Fruit fly (Drosophila melanogaster) whole organism, adult: ENCODE results near the gene Mst85C.

ENCODE experiments used
- CG11617 ChIP-seq: fragments of 200-800 bp; sonication (Bioruptor generic); optimal IDR thresholded peaks from 2 replicates; lab custom pipeline; 2017; ENCODE audit warnings: mild to moderate bottlenecking, missing biosample characterization, missing genetic modification reagents, missing genetic modification characterization
- CG12768 ChIP-seq: fragments of 200-800 bp; sonication (Bioruptor generic); optimal IDR thresholded peaks from 2 replicates; lab custom pipeline; 2017; ENCODE audit warnings: missing biosample characterization, missing genetic modification characterization, mild to moderate bottlenecking, moderate library complexity, missing genetic modification reagents
- CG14711 ChIP-seq: fragments of 200-800 bp; sonication (Bioruptor generic); optimal IDR thresholded peaks from 2 replicates; lab custom pipeline; 2018; ENCODE audit warnings: missing biosample characterization, mild to moderate bottlenecking, missing genetic modification characterization, moderate library complexity
- CG1620 ChIP-seq: fragments of 200-800 bp; sonication (Bioruptor generic); optimal IDR thresholded peaks from 2 replicates; lab custom pipeline; 2016; ENCODE audit warnings: missing biosample characterization, missing genetic modification characterization
- CG33017 ChIP-seq: fragments of 200-800 bp; sonication (Bioruptor generic); optimal IDR thresholded peaks from 2 replicates; lab custom pipeline; 2018; ENCODE audit warnings: missing biosample characterization, mild to moderate bottlenecking, missing genetic modification characterization, moderate library complexity
- CG5204 ChIP-seq: fragments of 200-800 bp; sonication (Bioruptor generic); optimal IDR thresholded peaks from 2 replicates; lab custom pipeline; 2016; ENCODE audit warnings: missing biosample characterization, missing genetic modification characterization
- CG7045 ChIP-seq: fragments of 200-800 bp; sonication (Bioruptor generic); optimal IDR thresholded peaks from 2 replicates; lab custom pipeline; 2017; ENCODE audit warnings: missing biosample characterization, mild to moderate bottlenecking, missing genetic modification characterization
- CG7101 ChIP-seq: fragments of 200-800 bp; sonication (Bioruptor generic); optimal IDR thresholded peaks from 2 replicates; lab custom pipeline; 2018; ENCODE audit warnings: missing biosample characterization, mild to moderate bottlenecking, missing genetic modification characterization, moderate library complexity
- Clk ChIP-seq: fragments of 200-800 bp; sonication (Bioruptor generic); optimal IDR thresholded peaks from 2 replicates; lab custom pipeline; 2017; ENCODE audit warnings: missing biosample characterization, missing genetic modification characterization
- Crg-1 ChIP-seq: fragments of 200-800 bp; sonication (Bioruptor generic); optimal IDR thresholded peaks from 2 replicates; lab custom pipeline; 2016; ENCODE audit warnings: missing biosample characterization, missing genetic modification characterization
- Hr96 ChIP-seq: fragments of 200-800 bp; sonication (Bioruptor generic); optimal IDR thresholded peaks from 2 replicates; lab custom pipeline; 2016; ENCODE audit warnings: missing biosample characterization, missing genetic modification characterization
- Mnt ChIP-seq: fragments of 200-800 bp; sonication (Bioruptor generic); optimal IDR thresholded peaks from 2 replicates; lab custom pipeline; 2016; ENCODE audit warnings: missing biosample characterization, mild to moderate bottlenecking, missing genetic modification characterization
- bab1 ChIP-seq: fragments of 200-800 bp; sonication (Bioruptor generic); optimal IDR thresholded peaks from 3 replicates; lab custom pipeline; 2019; ENCODE audit warnings: missing biosample characterization, mild to moderate bottlenecking, missing genetic modification characterization, moderate library complexity
- cic ChIP-seq: fragments of 200-800 bp; sonication (Bioruptor generic); optimal IDR thresholded peaks from 2 replicates; lab custom pipeline; 2017; ENCODE audit warnings: missing biosample characterization, mild to moderate bottlenecking, missing genetic modification characterization, moderate library complexity
- cnc ChIP-seq, 2 experiments: fragments of >200 bp; optimal IDR thresholded peaks; 2 replicates each; lab custom pipeline; 2017
- kay ChIP-seq: fragments of 200-800 bp; sonication (Bioruptor generic); peaks from one replicate; lab custom pipeline; 2016; ENCODE audit warnings: missing biosample characterization, missing genetic modification characterization, borderline replicate concordance
- ovo ChIP-seq: fragments of 200-800 bp; sonication (Bioruptor generic); optimal IDR thresholded peaks from 2 replicates; lab custom pipeline; 2016; ENCODE audit warnings: missing biosample characterization, missing genetic modification characterization
- pad ChIP-seq: fragments of 200-800 bp; sonication (Bioruptor generic); optimal IDR thresholded peaks from 3 replicates; lab custom pipeline; 2017; ENCODE audit warnings: missing biosample characterization, missing genetic modification characterization, mild to moderate bottlenecking, moderate library complexity, missing genetic modification reagents
- tj ChIP-seq: fragments of 200-800 bp; sonication (Bioruptor generic); optimal IDR thresholded peaks from 3 replicates; lab custom pipeline; 2017; ENCODE audit warnings: missing biosample characterization, mild to moderate bottlenecking, missing genetic modification characterization, moderate library complexity
- toe ChIP-seq: fragments of 200-800 bp; sonication (Bioruptor generic); optimal IDR thresholded peaks from 2 replicates; lab custom pipeline; 2016; ENCODE audit warnings: missing biosample characterization, missing genetic modification characterization

Gene Mst85C

DNA sequence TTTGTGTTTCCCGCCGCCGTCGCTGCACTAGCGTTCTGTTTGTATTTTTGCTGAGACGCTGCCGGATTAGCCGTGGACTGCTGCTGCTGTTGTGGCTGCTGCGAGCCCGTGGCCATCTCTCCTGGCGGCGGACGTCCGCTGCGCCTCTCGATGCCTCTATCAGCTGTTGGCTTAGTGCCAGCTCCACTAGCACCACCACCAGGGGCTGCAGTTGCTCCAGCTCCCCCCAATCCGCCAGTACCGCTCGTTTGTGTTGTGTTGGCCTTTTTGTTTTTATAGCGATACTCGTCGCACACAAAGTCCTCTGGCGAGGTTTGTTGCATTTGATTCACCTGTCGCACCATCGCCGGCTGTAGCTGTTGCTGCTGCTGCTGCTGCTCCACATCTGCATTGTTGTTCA, 37.8 kb upstream of the Mst85C start:
- no peak for TF ChIP-seq CG11617 (GFP tag; lab: Kevin White, UChicago)
- no peak for TF ChIP-seq cnc (optimal IDR thresholded peaks at IDR 0.05; lab: Kevin White, UChicago)
- no peak for TF ChIP-seq CG33017
- no peak for TF ChIP-seq kay (GFP tag; lab: Kevin White, UChicago)
- TF ChIP-seq toe (GFP tag; lab: Kevin White, UChicago): no peak
- TF ChIP-seq CG14711 (tag; lab: Kevin White, UChicago): no peak
- TF ChIP-seq ovo (GFP tag; lab: Kevin White, UChicago): no peak
- TF ChIP-seq bab1 (GFP tag; lab: Kevin White, UChicago): no peak
- no peak for TF ChIP-seq Hr96
- TF ChIP-seq CG7045 (GFP tag; lab: Kevin White, UChicago): no peak
- no peak for TF ChIP-seq tj (GFP tag; lab: Kevin White, UChicago)
- peak; percentile 27 for TF ChIP-seq Crg-1 (GFP tag; lab: Kevin White, UChicago)
- no peak for TF ChIP-seq CG5204 (GFP tag; lab: Kevin White, UChicago)
- TF ChIP-seq Mnt (GFP tag; lab: Kevin White, UChicago): peak; percentile 43
- TF ChIP-seq CG12768 (GFP tag; lab: Kevin White, UChicago): no peak
- TF ChIP-seq CG1620 (GFP tag; lab: Kevin White, UChicago): peak; percentile 34
- TF ChIP-seq CG7101 (tag; lab: Kevin White, UChicago): no peak
- peak; percentile 29 for TF ChIP-seq Clk (GFP tag; lab: Kevin White, UChicago)
- TF ChIP-seq pad (GFP tag; lab: Kevin White, UChicago): peak; percentile 53
- no peak for TF ChIP-seq cic (GFP tag; lab: Kevin White, UChicago)

DNA sequence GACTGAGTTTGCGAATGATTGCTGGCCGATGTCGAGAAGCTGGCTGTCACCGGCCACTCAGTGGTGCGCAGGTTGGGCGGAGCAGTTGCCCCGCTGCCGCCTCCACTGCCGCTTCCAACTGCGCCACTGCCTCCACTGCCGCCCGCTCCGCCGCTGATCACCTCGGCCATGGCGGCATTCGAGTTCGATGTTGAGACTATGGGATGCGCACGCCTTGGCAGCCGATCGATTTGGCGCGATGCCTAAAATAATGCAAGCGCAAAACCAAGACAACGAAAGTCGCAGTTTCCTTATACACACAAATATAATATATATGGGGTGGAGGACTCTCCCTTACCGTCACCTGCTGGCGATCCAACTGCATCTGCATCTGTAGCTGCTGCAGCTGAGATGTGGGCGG, 36.7 kb upstream of the Mst85C start:
- TF ChIP-seq CG7101 (tag; lab: Kevin White, UChicago): peak; percentile 52
- TF ChIP-seq tj (GFP tag; lab: Kevin White, UChicago): no peak
- no peak for TF ChIP-seq Hr96
- TF ChIP-seq Mnt (GFP tag; lab: Kevin White, UChicago): peak; percentile 73
- peak; percentile 20 for TF ChIP-seq CG1620 (GFP tag; lab: Kevin White, UChicago)
- no peak for TF ChIP-seq ovo (GFP tag; lab: Kevin White, UChicago)
- TF ChIP-seq cic (GFP tag; lab: Kevin White, UChicago): peak; percentile 42
- no peak for TF ChIP-seq toe (GFP tag; lab: Kevin White, UChicago)
- no peak for TF ChIP-seq CG7045 (GFP tag; lab: Kevin White, UChicago)
- no peak for TF ChIP-seq bab1 (GFP tag; lab: Kevin White, UChicago)
- TF ChIP-seq CG33017: peak; percentile 25
- TF ChIP-seq kay (GFP tag; lab: Kevin White, UChicago): no peak
- TF ChIP-seq CG11617 (GFP tag; lab: Kevin White, UChicago): peak; percentile 64
- peak; percentile 71 for TF ChIP-seq pad (GFP tag; lab: Kevin White, UChicago)
- no peak for TF ChIP-seq cnc (optimal IDR thresholded peaks at IDR 0.05; lab: Kevin White, UChicago)
- TF ChIP-seq CG12768 (GFP tag; lab: Kevin White, UChicago): peak; percentile 32
- no peak for TF ChIP-seq CG5204 (GFP tag; lab: Kevin White, UChicago)
- peak; percentile 21 for TF ChIP-seq Crg-1 (GFP tag; lab: Kevin White, UChicago)
- TF ChIP-seq Clk (GFP tag; lab: Kevin White, UChicago): peak; percentile 36
- peak; percentile 7 for TF ChIP-seq CG14711 (tag; lab: Kevin White, UChicago)

DNA sequence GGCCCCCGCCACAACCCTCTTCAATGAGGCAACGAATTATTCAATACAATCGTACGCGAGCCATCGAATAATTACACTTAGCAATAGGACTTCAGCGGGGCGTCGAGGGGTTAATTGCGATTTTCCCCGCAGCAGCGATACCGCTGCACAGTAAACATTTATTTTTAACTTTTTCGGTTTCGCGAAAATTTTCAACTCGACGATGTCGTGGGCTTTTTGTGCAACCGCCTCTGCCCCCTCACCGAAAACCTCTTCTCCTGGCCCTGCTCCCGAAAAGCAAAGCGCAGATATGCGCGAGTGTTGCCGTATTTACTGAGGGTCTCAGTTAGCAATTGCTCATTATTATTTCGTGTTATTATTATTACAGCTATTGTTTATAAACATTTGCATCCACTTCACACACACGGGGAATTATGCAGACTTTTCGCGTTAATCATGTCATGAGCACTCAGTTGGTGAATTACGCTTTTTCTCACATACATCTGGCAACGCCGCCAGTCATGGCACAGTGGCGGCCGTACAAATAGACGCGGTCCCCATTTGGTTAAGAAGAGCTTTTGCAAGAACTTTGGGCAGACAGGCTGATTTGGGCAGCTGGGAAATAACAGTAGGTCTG, 34.6 kb upstream of the Mst85C start:
- TF ChIP-seq CG14711 (tag; lab: Kevin White, UChicago): peak; percentile 43
- TF ChIP-seq cic (GFP tag; lab: Kevin White, UChicago): peak; percentile 74
- no peak for TF ChIP-seq kay (GFP tag; lab: Kevin White, UChicago)
- TF ChIP-seq CG7101 (tag; lab: Kevin White, UChicago): peak; percentile 49
- peak; percentile 50 for TF ChIP-seq CG7045 (GFP tag; lab: Kevin White, UChicago)
- TF ChIP-seq toe (GFP tag; lab: Kevin White, UChicago): no peak
- no peak for TF ChIP-seq cnc (optimal IDR thresholded peaks at IDR 0.05; lab: Kevin White, UChicago)
- peak; percentile 61 for TF ChIP-seq Clk (GFP tag; lab: Kevin White, UChicago)
- TF ChIP-seq CG5204 (GFP tag; lab: Kevin White, UChicago): no peak
- peak; percentile 55 for TF ChIP-seq CG33017
- no peak for TF ChIP-seq Hr96
- TF ChIP-seq bab1 (GFP tag; lab: Kevin White, UChicago): peak; percentile 71
- peak; percentile 18 for TF ChIP-seq CG12768 (GFP tag; lab: Kevin White, UChicago)
- TF ChIP-seq Crg-1 (GFP tag; lab: Kevin White, UChicago): peak; percentile 76
- TF ChIP-seq pad (GFP tag; lab: Kevin White, UChicago): peak; percentile 93
- TF ChIP-seq Mnt (GFP tag; lab: Kevin White, UChicago): peak; percentile 84
- peak; percentile 61 for TF ChIP-seq CG1620 (GFP tag; lab: Kevin White, UChicago)
- peak; percentile 82 for TF ChIP-seq CG11617 (GFP tag; lab: Kevin White, UChicago)
- peak; percentile 62 for TF ChIP-seq tj (GFP tag; lab: Kevin White, UChicago)

DNA sequence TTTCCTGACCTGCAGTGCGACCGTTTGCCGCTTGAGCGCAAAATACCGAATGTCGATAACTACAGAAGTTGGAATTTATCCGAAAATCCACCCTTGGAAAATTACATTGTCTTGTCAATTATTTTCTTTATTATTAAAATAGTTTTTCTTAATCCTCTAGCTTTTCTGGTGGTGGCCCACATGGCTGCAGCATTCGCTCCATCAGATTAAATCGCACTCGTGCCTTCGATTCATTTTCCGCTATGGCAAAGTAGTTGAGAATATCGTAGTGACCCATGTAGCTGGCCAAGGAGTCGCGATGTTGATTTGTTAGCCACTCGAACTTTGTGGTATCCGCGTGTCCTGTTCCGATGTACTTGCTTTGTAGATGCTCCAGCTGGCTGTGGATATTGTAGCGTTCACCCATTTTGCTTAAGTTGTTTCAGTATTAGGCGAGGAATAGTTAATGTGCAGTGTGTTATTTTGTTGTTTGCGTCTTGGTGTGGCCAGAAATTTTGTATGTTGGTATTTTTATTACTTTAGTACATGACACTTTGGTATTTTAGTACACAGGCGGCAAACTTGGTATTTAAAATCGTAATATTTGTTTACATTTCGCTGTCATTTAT, 33.5 kb upstream of the Mst85C start, which contains the start of the genes Kcmf1, Sf3b5 and CG11986:
TSS of gene Kcmf1 (minus strand) at position 51 of the 608 bp plus-strand sequence.
TSS of gene Sf3b5 (minus strand) at position 483 of the 608 bp plus-strand sequence.
TSS of gene CG11986 (plus strand) at position 588 of the 608 bp plus-strand sequence.
- no peak for TF ChIP-seq CG1620 (GFP tag; lab: Kevin White, UChicago)
- TF ChIP-seq cnc (optimal IDR thresholded peaks at IDR 0.05; lab: Kevin White, UChicago): no peak
- TF ChIP-seq CG14711 (tag; lab: Kevin White, UChicago): no peak
- no peak for TF ChIP-seq Clk (GFP tag; lab: Kevin White, UChicago)

DNA sequence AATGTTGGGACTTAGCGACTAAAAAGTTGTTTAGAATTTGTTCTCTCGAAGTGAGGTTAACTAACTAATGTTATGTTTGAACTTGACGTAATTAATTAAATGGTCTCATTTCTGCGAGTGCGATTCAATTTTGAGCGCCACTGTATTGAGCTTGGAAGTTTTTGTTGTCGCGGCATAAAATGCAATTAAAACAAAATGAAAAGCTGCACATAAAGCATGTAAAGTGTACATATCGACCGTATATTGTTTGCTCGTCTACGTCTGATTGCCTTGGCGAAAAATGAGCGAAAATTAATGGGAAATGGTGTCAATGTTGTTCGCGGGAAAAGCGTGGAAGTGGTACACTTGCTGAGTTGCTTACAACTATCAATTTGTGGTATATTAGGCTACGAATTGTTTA, 31.6 kb upstream of the Mst85C start:
- no peak for TF ChIP-seq CG7045 (GFP tag; lab: Kevin White, UChicago)
- TF ChIP-seq CG12768 (GFP tag; lab: Kevin White, UChicago): no peak
- no peak for TF ChIP-seq cnc (optimal IDR thresholded peaks at IDR 0.05; lab: Kevin White, UChicago)
- TF ChIP-seq CG7101 (tag; lab: Kevin White, UChicago): no peak
- TF ChIP-seq CG14711 (tag; lab: Kevin White, UChicago): no peak
- TF ChIP-seq Mnt (GFP tag; lab: Kevin White, UChicago): no peak
- TF ChIP-seq CG5204 (GFP tag; lab: Kevin White, UChicago): no peak
- TF ChIP-seq tj (GFP tag; lab: Kevin White, UChicago): peak; percentile 95
- TF ChIP-seq bab1 (GFP tag; lab: Kevin White, UChicago): peak; percentile 17
- no peak for TF ChIP-seq toe (GFP tag; lab: Kevin White, UChicago)
- no peak for TF ChIP-seq CG1620 (GFP tag; lab: Kevin White, UChicago)
